Worm (Caenorhabditis elegans) whole organism, young adult: ENCODE results near the gene F46G10.2.

Experiments used
- B0019.2 ChIP-seq: fragments of 200-800 bp; sonication (Bioruptor generic); conservative IDR thresholded peaks from 2 replicates; pipeline ENCODE4 v1.3.6; 2022; ENCODE audit warnings: missing genetic modification reagents, missing genetic modification characterization, missing compliant biosample characterization
- B0035.1 ChIP-seq: sonication (generic microtip); optimal IDR thresholded peaks from 2 replicates; lab custom pipeline; 2016; ENCODE audit warnings: missing genetic modification characterization, mild to moderate bottlenecking, missing compliant biosample characterization, missing genotype, missing genetic modification reagents
- C06A6.2 ChIP-seq: fragments of 200-800 bp; sonication (Bioruptor generic); conservative IDR thresholded peaks from 2 replicates; pipeline ENCODE4 v1.3.6; 2022; ENCODE audit warnings: missing genetic modification characterization, missing compliant biosample characterization
- F10E7.11 ChIP-seq: sonication (generic microtip); optimal IDR thresholded peaks from 2 replicates; lab custom pipeline; 2017; ENCODE audit warnings: mild to moderate bottlenecking, missing genetic modification characterization, moderate library complexity, missing compliant biosample characterization
- F37B4.10 ChIP-seq: fragments of 200-800 bp; sonication (Bioruptor generic); IDR thresholded peaks from 2 replicates; pipeline ENCODE4 v1.3.6; 2022; ENCODE audit warnings: missing genetic modification characterization, missing compliant biosample characterization
- F55B11.4 ChIP-seq: sonication (generic microtip); optimal IDR thresholded peaks from 2 replicates; lab custom pipeline; 2016; ENCODE audit warnings: missing compliant biosample characterization, missing genetic modification characterization, borderline replicate concordance; ENCODE audit not compliant: insufficient read depth
- K12H6.12 ChIP-seq: fragments of 200-800 bp; sonication (Bioruptor generic); optimal IDR thresholded peaks from 2 replicates; lab custom pipeline; 2018; ENCODE audit warnings: mild to moderate bottlenecking, missing genetic modification characterization, missing compliant biosample characterization
- Y53F4B.3 ChIP-seq: fragments of 200-800 bp; sonication (Bioruptor generic); IDR thresholded peaks from 2 replicates; pipeline ENCODE4 v1.3.6; 2022; ENCODE audit warnings: missing genetic modification reagents, missing genetic modification characterization, missing compliant biosample characterization
- Y56A3A.18 ChIP-seq: fragments of 200-800 bp; sonication (Bioruptor generic); IDR thresholded peaks from 2 replicates; pipeline ENCODE4 v1.3.6; 2022; ENCODE audit warnings: missing genetic modification reagents, missing genetic modification characterization, missing compliant biosample characterization
- Y79H2A.3 ChIP-seq: fragments of 200-800 bp; sonication (Bioruptor generic); conservative IDR thresholded peaks from 2 replicates; pipeline ENCODE4 v1.3.6; 2022; ENCODE audit warnings: missing genetic modification reagents, missing genetic modification characterization, missing compliant biosample characterization
- ZK185.1 ChIP-seq: sonication (generic microtip); optimal IDR thresholded peaks from 2 replicates; lab custom pipeline; 2016; ENCODE audit warnings: mild to moderate bottlenecking, missing genetic modification characterization, missing compliant biosample characterization; ENCODE audit not compliant: poor library complexity, severe bottlenecking
- ama-1 ChIP-seq, 3 experiments: fragments of 150-350 bp in 1 of 3; sonication (generic microtip) in 2 of 3; optimal IDR thresholded peaks; 2 replicates each; lab custom pipeline; 2014 to 2018; ENCODE audit warnings: missing biosample characterization in 2 of 3, missing genetic modification characterization in 2 of 3, missing genetic modification reagents in 2 of 3
- aptf-2 ChIP-seq: fragments of 200-800 bp; sonication (Bioruptor generic); conservative IDR thresholded peaks from 2 replicates; pipeline ENCODE4 v1.3.6; 2022; ENCODE audit warnings: missing genetic modification reagents, missing genetic modification characterization, missing compliant biosample characterization
- aptf-3 ChIP-seq: fragments of 200-800 bp; sonication (Bioruptor generic); IDR thresholded peaks from 2 replicates; pipeline ENCODE4 v1.3.6; 2022; ENCODE audit warnings: missing genetic modification characterization, missing compliant biosample characterization
- atf-7 ChIP-seq: sonication (generic microtip); optimal IDR thresholded peaks from 2 replicates; lab custom pipeline; 2017; ENCODE audit warnings: mild to moderate bottlenecking, missing genetic modification characterization, missing compliant biosample characterization
- attf-6 ChIP-seq: fragments of 200-800 bp; sonication (Bioruptor generic); IDR thresholded peaks from 2 replicates; pipeline ENCODE4 v1.3.6; 2022; ENCODE audit warnings: missing genetic modification reagents, missing genetic modification characterization, missing compliant biosample characterization
- bed-2 ChIP-seq: fragments of 200-800 bp; sonication (Bioruptor generic); IDR thresholded peaks from 2 replicates; pipeline ENCODE4 v1.3.6; 2022; ENCODE audit warnings: missing genetic modification reagents, missing genetic modification characterization, missing compliant biosample characterization
- ccch-3 ChIP-seq: fragments of 200-800 bp; sonication (Bioruptor generic); optimal IDR thresholded peaks from 2 replicates; lab custom pipeline; 2018; ENCODE audit warnings: mild to moderate bottlenecking, missing genetic modification characterization, missing compliant biosample characterization
- ceh-100 ChIP-seq: fragments of 200-800 bp; sonication (Bioruptor generic); IDR thresholded peaks from 2 replicates; pipeline ENCODE4 v1.3.6; 2022; ENCODE audit warnings: missing genetic modification reagents, missing genetic modification characterization, missing compliant biosample characterization
- chd-7 ChIP-seq: sonication (generic microtip); optimal IDR thresholded peaks from 2 replicates; lab custom pipeline; 2016; ENCODE audit warnings: mild to moderate bottlenecking, missing genetic modification characterization, moderate library complexity, missing compliant biosample characterization
- dpl-1 ChIP-seq: fragments of 150-350 bp; optimal IDR thresholded peaks from 2 replicates; lab custom pipeline; 2014; ENCODE audit warnings: missing biosample characterization, missing genetic modification reagents, missing genetic modification characterization
- efl-1 ChIP-seq: fragments of 150-350 bp; optimal IDR thresholded peaks from 2 replicates; lab custom pipeline; 2014; ENCODE audit warnings: missing biosample characterization, missing genetic modification reagents, missing genetic modification characterization
- ekl-4 ChIP-seq: fragments of 200-800 bp; sonication (Bioruptor generic); IDR thresholded peaks from 2 replicates; pipeline ENCODE4 v1.3.6; 2022; ENCODE audit warnings: missing genetic modification reagents, missing genetic modification characterization, missing compliant biosample characterization
- hlh-12 ChIP-seq: sonication (generic microtip); optimal IDR thresholded peaks from 2 replicates; lab custom pipeline; 2016; ENCODE audit warnings: missing genetic modification characterization, missing compliant biosample characterization
- hmg-1.2 ChIP-seq: fragments of 200-800 bp; sonication (Bioruptor generic); IDR thresholded peaks from 2 replicates; pipeline ENCODE4 v1.3.6; 2022; ENCODE audit warnings: missing genetic modification reagents, missing genetic modification characterization, missing compliant biosample characterization
- lin-40 ChIP-seq: sonication (generic microtip); optimal IDR thresholded peaks from 2 replicates; lab custom pipeline; 2016; ENCODE audit warnings: missing genetic modification characterization, mild to moderate bottlenecking, missing compliant biosample characterization, missing genotype, missing genetic modification reagents
- madf-10 ChIP-seq: sonication (generic microtip); optimal IDR thresholded peaks from 2 replicates; lab custom pipeline; 2016; ENCODE audit warnings: mild to moderate bottlenecking, missing genetic modification characterization, missing compliant biosample characterization
- madf-6 ChIP-seq: fragments of 200-800 bp; sonication (Bioruptor generic); IDR thresholded peaks from 2 replicates; pipeline ENCODE4 v1.3.6; 2022; ENCODE audit warnings: missing genetic modification reagents, missing genetic modification characterization, missing compliant biosample characterization
- madf-8 ChIP-seq: fragments of 200-800 bp; sonication (Bioruptor generic); conservative IDR thresholded peaks from 2 replicates; pipeline ENCODE4 v1.3.6; 2022; ENCODE audit warnings: missing genetic modification reagents, missing genetic modification characterization, missing compliant biosample characterization
- mcd-1 ChIP-seq: fragments of 200-800 bp; sonication (Bioruptor generic); IDR thresholded peaks from 2 replicates; pipeline ENCODE4 v1.3.6; 2022; ENCODE audit warnings: missing genetic modification reagents, missing genetic modification characterization, missing compliant biosample characterization
- mel-28 ChIP-seq: sonication (generic microtip); optimal IDR thresholded peaks from 2 replicates; lab custom pipeline; 2016; ENCODE audit warnings: borderline replicate concordance, mild to moderate bottlenecking, missing genetic modification characterization, missing compliant biosample characterization
- nhr-27 ChIP-seq: fragments of 200-800 bp; sonication (Bioruptor generic); optimal IDR thresholded peaks from 2 replicates; lab custom pipeline; 2018; ENCODE audit warnings: mild to moderate bottlenecking, missing genetic modification characterization, moderate library complexity, missing compliant biosample characterization
- snpc-1.3 ChIP-seq: sonication (generic microtip); optimal IDR thresholded peaks from 2 replicates; lab custom pipeline; 2017; ENCODE audit warnings: missing genetic modification characterization, mild to moderate bottlenecking, missing compliant biosample characterization, antibody characterized with exemption, moderate library complexity, missing genotype, missing genetic modification reagents; ENCODE audit not compliant: insufficient read depth
- snpc-3.4 ChIP-seq: sonication (generic microtip); optimal IDR thresholded peaks from 2 replicates; lab custom pipeline; 2017; ENCODE audit warnings: missing genetic modification characterization, mild to moderate bottlenecking, missing compliant biosample characterization, antibody characterized with exemption, moderate library complexity, missing genotype, missing genetic modification reagents
- somi-1 ChIP-seq: fragments of 200-800 bp; sonication (Bioruptor generic); optimal IDR thresholded peaks from 2 replicates; lab custom pipeline; 2018; ENCODE audit warnings: mild to moderate bottlenecking, missing genetic modification characterization, missing compliant biosample characterization
- sptf-2 ChIP-seq: fragments of 200-800 bp; sonication (Bioruptor generic); optimal IDR thresholded peaks from 2 replicates; lab custom pipeline; 2018; ENCODE audit warnings: mild to moderate bottlenecking, missing genetic modification characterization, missing compliant biosample characterization
- unc-130 ChIP-seq: sonication (generic microtip); optimal IDR thresholded peaks from 2 replicates; lab custom pipeline; 2016; ENCODE audit warnings: missing genetic modification reagents, missing genetic modification characterization, missing compliant biosample characterization
- xnd-1 ChIP-seq: sonication (generic microtip); optimal IDR thresholded peaks from 2 replicates; lab custom pipeline; 2016; ENCODE audit warnings: missing genotype, missing genetic modification reagents, missing genetic modification characterization, missing compliant biosample characterization
- zim-3 ChIP-seq: sonication (generic microtip); optimal IDR thresholded peaks from 2 replicates; lab custom pipeline; 2017; ENCODE audit warnings: mild to moderate bottlenecking, missing genetic modification characterization, moderate library complexity, missing compliant biosample characterization
- ztf-3 ChIP-seq: fragments of 200-800 bp; sonication (Bioruptor generic); optimal IDR thresholded peaks from 2 replicates; lab custom pipeline; 2018; ENCODE audit warnings: mild to moderate bottlenecking, missing genetic modification characterization, missing compliant biosample characterization
- ztf-6 ChIP-seq: fragments of 200-800 bp; sonication (Bioruptor generic); IDR thresholded peaks from 2 replicates; pipeline ENCODE4 v1.3.6; 2022; ENCODE audit warnings: missing genetic modification reagents, missing genetic modification characterization, missing compliant biosample characterization

The F46G10.2 gene

DNA sequence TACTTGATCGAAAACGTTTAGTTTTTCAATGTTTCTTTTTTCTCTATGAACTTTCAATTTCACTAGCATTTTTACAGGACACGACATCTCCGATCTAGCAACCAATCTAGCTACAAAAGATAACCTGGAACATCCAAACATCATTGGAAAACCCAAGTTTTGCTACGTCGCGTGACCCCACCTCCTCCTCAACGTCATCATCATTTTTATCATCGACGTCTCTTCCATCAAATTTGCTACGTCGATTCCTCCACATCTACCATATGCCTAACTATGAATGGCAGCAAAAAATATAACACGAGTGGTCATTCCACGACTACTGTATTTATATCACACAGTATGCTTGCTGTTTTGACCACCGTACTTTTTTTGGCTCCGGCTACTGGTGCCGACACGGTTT is at the start of gene F46G10.2:
Gene F46G10.2, plus strand, starts transcription at position 78 of the 400 bp plus-strand sequence.
- TF ChIP-seq aptf-3 (no peak), madf-10 (no peak), snpc-1.3 (tag; lab: Kevin White, UChicago) (no peak), madf-6 (no peak), ceh-100 (GFP tag; lab: Robert Waterston, UW) (no peak), ama-1 (optimal IDR thresholded peaks at IDR 0.05; lab: Kevin White, UChicago) (no peak), ama-1 (GFP tag; optimal IDR thresholded peaks at IDR 0.05; lab: Kevin White, UChicago) (no peak), chd-7 (tag; lab: Kevin White, UChicago) (no peak), zim-3 (tag; lab: Kevin White, UChicago) (no peak), ekl-4 (GFP tag; lab: Robert Waterston, UW) (no peak), xnd-1 (tag; lab: Kevin White, UChicago) (no peak), ztf-6 (no peak), snpc-3.4 (tag; lab: Kevin White, UChicago) (no peak), Y79H2A.3 (GFP tag; lab: Robert Waterston, UW) (no peak), B0035.1 (tag; lab: Kevin White, UChicago) (no peak), ztf-3 (GFP tag; lab: Kevin White, UChicago) (no peak), hlh-12 (tag; lab: Kevin White, UChicago) (no peak), F37B4.10 (GFP tag; lab: Robert Waterston, UW) (no peak), unc-130 (GFP tag; lab: Kevin White, UChicago) (no peak)

ce11 chrX:13274102-13274501 is 48.7 kb upstream of the F46G10.2 start, which contains the start of gene cyp-14A3:
TSS of gene cyp-14A3 (minus strand) at chrX:13274202.
- TF ChIP-seq lin-40 (tag; lab: Kevin White, UChicago) (no peak), efl-1 (GFP tag; lab: Kevin White, UChicago) (no peak), madf-8 (GFP tag; lab: Robert Waterston, UW) (no peak), unc-130 (GFP tag; lab: Kevin White, UChicago) (no peak), sptf-2 (GFP tag; lab: Kevin White, UChicago) (no peak), hmg-1.2 (GFP tag; lab: Robert Waterston, UW) (no peak), ama-1 (optimal IDR thresholded peaks at IDR 0.05; lab: Kevin White, UChicago) (no peak), ama-1 (GFP tag; optimal IDR thresholded peaks at IDR 0.05; lab: Kevin White, UChicago) (no peak), K12H6.12 (tag; lab: Kevin White, UChicago) (no peak), ccch-3 (no peak), ZK185.1 (tag; lab: Kevin White, UChicago) (no peak), C06A6.2 (GFP tag; lab: Robert Waterston, UW) (no peak), F10E7.11 (tag; lab: Kevin White, UChicago) (no peak), F55B11.4 (tag; lab: Kevin White, UChicago) (no peak), mel-28 (tag; lab: Kevin White, UChicago) (no peak), dpl-1 (GFP tag; lab: Kevin White, UChicago) (no peak), bed-2 (GFP tag; lab: Robert Waterston, UW) (no peak), atf-7 (tag; lab: Kevin White, UChicago) (no peak)

DNA sequence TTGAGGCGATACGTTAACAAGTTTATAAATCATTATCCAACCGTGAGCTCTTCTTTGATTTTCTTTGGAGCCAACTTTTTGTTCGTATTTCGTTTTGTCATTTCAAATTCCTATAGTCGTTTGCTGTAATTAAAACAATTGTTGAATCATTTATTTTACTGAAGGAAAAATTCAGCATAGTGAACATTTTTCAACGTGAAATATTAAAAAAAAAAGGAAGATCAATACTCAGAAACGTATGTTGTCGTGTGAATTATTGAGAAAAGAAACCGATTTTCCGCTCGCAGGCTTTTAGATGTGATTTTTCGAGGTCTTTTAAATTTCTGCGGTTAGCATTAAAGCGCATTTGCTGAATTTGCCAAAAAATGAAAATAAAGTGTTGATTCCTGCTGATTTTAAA is 43.9 kb upstream of the F46G10.2 start, which contains the start of gene phf-33:
Gene phf-33, minus strand, starts transcription at position 101 of the 400 bp plus-strand sequence.
- TF ChIP-seq ztf-6 (no peak), somi-1 (GFP tag; lab: Kevin White, UChicago) (no peak), bed-2 (GFP tag; lab: Robert Waterston, UW) (no peak), B0019.2 (no peak), attf-6 (no peak), xnd-1 (tag; lab: Kevin White, UChicago) (no peak), mcd-1 (GFP tag; lab: Robert Waterston, UW) (no peak), aptf-2 (no peak), nhr-27 (tag; lab: Kevin White, UChicago) (no peak), ekl-4 (GFP tag; lab: Robert Waterston, UW) (no peak), Y53F4B.3 (no peak), efl-1 (GFP tag; lab: Kevin White, UChicago) (no peak), Y56A3A.18 (GFP tag; lab: Robert Waterston, UW) (no peak), lin-40 (tag; lab: Kevin White, UChicago) (no peak), chd-7 (tag; lab: Kevin White, UChicago) (no peak)
